Worm (Caenorhabditis elegans): ENCODE results near the gene F55G7.1.

DNA sequence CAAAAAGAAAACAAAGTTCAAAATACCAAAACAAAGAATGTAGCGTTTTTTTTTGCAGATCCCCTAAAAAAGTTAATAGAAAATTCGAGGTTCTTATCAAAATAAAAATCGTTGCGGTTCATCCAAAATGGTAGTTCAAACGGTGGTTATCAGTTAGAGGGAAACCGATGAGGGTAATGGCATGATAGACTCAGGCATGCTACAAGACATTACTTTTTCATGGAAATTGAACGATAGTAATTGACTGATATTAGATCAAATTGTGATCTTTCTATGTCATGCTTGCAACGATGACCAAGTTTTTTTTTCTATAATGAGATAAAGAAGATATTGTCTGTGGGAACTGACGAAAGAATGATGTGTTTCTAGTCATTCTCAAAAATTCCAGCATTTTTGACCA lies 40.3 kb downstream of the F55G7.1 start:
- TF ChIP-seq egl-5 (tag; optimal IDR thresholded peaks at IDR 0.05): no peak
- no peak for TF ChIP-seq unc-62 (GFP tag; optimal IDR thresholded peaks at IDR 0.05)
- TF ChIP-seq ztf-4 (tag; optimal IDR thresholded peaks at IDR 0.05): no peak
- peak; percentile 0 for TF ChIP-seq nfya-1 (tag; optimal IDR thresholded peaks at IDR 0.05; ENCODE audit: insufficient read depth)
- TF ChIP-seq nhr-11 (tag; optimal IDR thresholded peaks at IDR 0.05): no peak
- no peak for TF ChIP-seq ama-1 (optimal IDR thresholded peaks at IDR 0.05)
- TF ChIP-seq nhr-237 (tag; optimal IDR thresholded peaks at IDR 0.05): no peak
- TF ChIP-seq ceh-82 (tag; optimal IDR thresholded peaks at IDR 0.05): no peak
- TF ChIP-seq nhr-23 (tag; optimal IDR thresholded peaks at IDR 0.05): no peak
- no peak for TF ChIP-seq nhr-12 (tag; optimal IDR thresholded peaks at IDR 0.05)
